Worm (Caenorhabditis elegans) whole organism, late embryonic: ENCODE data around the gene crh-2.

Experiments
- C08G9.2 ChIP-seq: sonication (generic microtip); optimal IDR thresholded peaks from 2 replicates; lab custom pipeline; 2016; ENCODE audit warnings: mild to moderate bottlenecking, missing genetic modification characterization, moderate library complexity, missing compliant biosample characterization
- K09A11.1 ChIP-seq: sonication (generic microtip); optimal IDR thresholded peaks from 2 replicates; lab custom pipeline; 2017; ENCODE audit warnings: antibody characterized with exemption, mild to moderate bottlenecking, missing genetic modification characterization, missing compliant biosample characterization; ENCODE audit not compliant: insufficient read depth
- T23F11.4 ChIP-seq: fragments of 200-800 bp; sonication (Bioruptor generic); optimal IDR thresholded peaks from 2 replicates; lab custom pipeline; 2018; ENCODE audit warnings: mild to moderate bottlenecking, missing genetic modification characterization, missing compliant biosample characterization
- ama-1 ChIP-seq: fragments of 150-350 bp; optimal IDR thresholded peaks from 2 replicates; lab custom pipeline; 2014
- ceh-18 ChIP-seq: sonication (generic microtip); optimal IDR thresholded peaks from 2 replicates; lab custom pipeline; 2016; ENCODE audit warnings: missing genetic modification characterization, missing compliant biosample characterization
- ceh-2 ChIP-seq: sonication (generic microtip); optimal IDR thresholded peaks from 2 replicates; lab custom pipeline; 2016; ENCODE audit warnings: missing genotype, missing genetic modification characterization, missing compliant biosample characterization
- ceh-24 ChIP-seq: sonication (generic microtip); optimal IDR thresholded peaks from 2 replicates; lab custom pipeline; 2016; ENCODE audit warnings: mild to moderate bottlenecking, missing genetic modification characterization, missing compliant biosample characterization
- ceh-30 ChIP-seq: fragments of 150-350 bp; optimal IDR thresholded peaks from 2 replicates; lab custom pipeline; 2014; ENCODE audit warnings: missing biosample characterization, missing genetic modification characterization
- ceh-31 ChIP-seq: sonication (generic microtip); optimal IDR thresholded peaks from 2 replicates; lab custom pipeline; 2016; ENCODE audit warnings: missing genetic modification characterization, missing compliant biosample characterization
- ceh-34 ChIP-seq: sonication (generic microtip); optimal IDR thresholded peaks from 2 replicates; lab custom pipeline; 2016; ENCODE audit warnings: mild to moderate bottlenecking, missing genetic modification characterization, missing compliant biosample characterization
- ceh-6 ChIP-seq: fragments of 200-800 bp; sonication (Bioruptor generic); optimal IDR thresholded peaks from 2 replicates; lab custom pipeline; 2018; ENCODE audit warnings: mild to moderate bottlenecking, missing genetic modification characterization, missing compliant biosample characterization
- ceh-9 ChIP-seq: sonication (generic microtip); optimal IDR thresholded peaks from 2 replicates; lab custom pipeline; 2016; ENCODE audit warnings: mild to moderate bottlenecking, missing genetic modification characterization, inconsistent platforms, missing compliant biosample characterization
- ets-4 ChIP-seq: sonication (generic microtip); optimal IDR thresholded peaks from 2 replicates; lab custom pipeline; 2016; ENCODE audit warnings: missing genetic modification characterization, missing compliant biosample characterization
- eyg-1 ChIP-seq: sonication (generic microtip); optimal IDR thresholded peaks from 2 replicates; lab custom pipeline; 2016; ENCODE audit warnings: missing genotype, missing genetic modification characterization, missing compliant biosample characterization
- fax-1 ChIP-seq: sonication (generic microtip); optimal IDR thresholded peaks from 2 replicates; lab custom pipeline; 2016; ENCODE audit warnings: missing genotype, missing genetic modification characterization, missing compliant biosample characterization
- fkh-10 ChIP-seq: fragments of 150-350 bp; optimal IDR thresholded peaks from 2 replicates; lab custom pipeline; 2014; ENCODE audit warnings: missing biosample characterization, missing genetic modification reagents, missing genetic modification characterization
- fkh-6 ChIP-seq: sonication (generic microtip); optimal IDR thresholded peaks from 2 replicates; lab custom pipeline; 2016; ENCODE audit warnings: missing genetic modification characterization, missing compliant biosample characterization
- hlh-6 ChIP-seq: sonication (generic microtip); optimal IDR thresholded peaks from 2 replicates; lab custom pipeline; 2016; ENCODE audit warnings: missing genotype, missing genetic modification characterization, missing compliant biosample characterization
- lim-6 ChIP-seq: sonication (generic microtip); optimal IDR thresholded peaks from 2 replicates; lab custom pipeline; 2016; ENCODE audit warnings: missing genetic modification characterization, missing compliant biosample characterization
- madf-2 ChIP-seq: sonication (generic microtip); optimal IDR thresholded peaks from 2 replicates; lab custom pipeline; 2017; ENCODE audit warnings: missing genetic modification characterization, missing compliant biosample characterization
- mec-3 ChIP-seq: sonication (generic microtip); optimal IDR thresholded peaks from 2 replicates; lab custom pipeline; 2016; ENCODE audit warnings: borderline replicate concordance, missing genetic modification characterization, missing compliant biosample characterization
- nfya-1 ChIP-seq: sonication (generic microtip); optimal IDR thresholded peaks from 2 replicates; lab custom pipeline; 2017; ENCODE audit warnings: missing genetic modification characterization, mild to moderate bottlenecking, missing compliant biosample characterization, antibody characterized with exemption, moderate library complexity
- nhr-11 ChIP-seq: fragments of 150-350 bp; optimal IDR thresholded peaks from 2 replicates; lab custom pipeline; 2014; ENCODE audit warnings: missing biosample characterization, missing genetic modification characterization
- npax-4 ChIP-seq: sonication (generic microtip); optimal IDR thresholded peaks from 2 replicates; lab custom pipeline; 2016; ENCODE audit warnings: missing genetic modification characterization, missing compliant biosample characterization
- pax-1 ChIP-seq: fragments of 150-350 bp; optimal IDR thresholded peaks from 2 replicates; lab custom pipeline; 2014; ENCODE audit warnings: missing biosample characterization, missing genetic modification characterization
- pha-2 ChIP-seq: sonication (generic microtip); optimal IDR thresholded peaks from 2 replicates; lab custom pipeline; 2017; ENCODE audit warnings: mild to moderate bottlenecking, missing genetic modification characterization, missing compliant biosample characterization
- pha-4 ChIP-seq: fragments of 150-350 bp; optimal IDR thresholded peaks from 2 replicates; lab custom pipeline; 2018; ENCODE audit warnings: missing biosample characterization, missing genetic modification reagents, missing genetic modification characterization
- rnt-1 ChIP-seq: sonication (generic microtip); optimal IDR thresholded peaks from 2 replicates; lab custom pipeline; 2016; ENCODE audit warnings: missing genetic modification characterization, missing compliant biosample characterization
- sdc-2 ChIP-seq: sonication (generic microtip); optimal IDR thresholded peaks from 2 replicates; lab custom pipeline; 2016; ENCODE audit warnings: missing genotype, missing genetic modification characterization, missing compliant biosample characterization
- sox-4 ChIP-seq: sonication (generic microtip); optimal IDR thresholded peaks from 2 replicates; lab custom pipeline; 2017; ENCODE audit warnings: mild to moderate bottlenecking, missing genetic modification characterization, inconsistent platforms, missing compliant biosample characterization
- tbx-2 ChIP-seq: sonication (generic microtip); optimal IDR thresholded peaks from 2 replicates; lab custom pipeline; 2016; ENCODE audit warnings: missing genetic modification characterization, missing compliant biosample characterization
- tbx-7 ChIP-seq: sonication (generic microtip); optimal IDR thresholded peaks from 2 replicates; lab custom pipeline; 2016; ENCODE audit warnings: missing genotype, missing genetic modification characterization, missing compliant biosample characterization
- unc-55 ChIP-seq: sonication (generic microtip); optimal IDR thresholded peaks from 2 replicates; lab custom pipeline; 2017; ENCODE audit warnings: missing biosample characterization, missing genetic modification reagents, missing genetic modification characterization
- unc-86 ChIP-seq: sonication (generic microtip); optimal IDR thresholded peaks from 2 replicates; lab custom pipeline; 2016; ENCODE audit warnings: missing genetic modification characterization, missing compliant biosample characterization
- zip-5 ChIP-seq: sonication (generic microtip); optimal IDR thresholded peaks from 2 replicates; lab custom pipeline; 2016; ENCODE audit warnings: missing genetic modification characterization, missing compliant biosample characterization
- ztf-16 ChIP-seq: sonication (generic microtip); optimal IDR thresholded peaks from 2 replicates; lab custom pipeline; 2017; ENCODE audit warnings: missing genetic modification characterization, missing compliant biosample characterization

The crh-2 gene

ce11 chrII:5222830-5223229, 35.5 kb upstream of the crh-2 start:
- TF ChIP-seq rnt-1 (tag; lab: Kevin White, UChicago) (peak; percentile 21), nfya-1 (tag; lab: Kevin White, UChicago) (peak; percentile 26), ceh-18 (tag; lab: Kevin White, UChicago) (peak; percentile 0), unc-55 (peak; percentile 77), eyg-1 (tag; lab: Kevin White, UChicago) (no peak)

DNA sequence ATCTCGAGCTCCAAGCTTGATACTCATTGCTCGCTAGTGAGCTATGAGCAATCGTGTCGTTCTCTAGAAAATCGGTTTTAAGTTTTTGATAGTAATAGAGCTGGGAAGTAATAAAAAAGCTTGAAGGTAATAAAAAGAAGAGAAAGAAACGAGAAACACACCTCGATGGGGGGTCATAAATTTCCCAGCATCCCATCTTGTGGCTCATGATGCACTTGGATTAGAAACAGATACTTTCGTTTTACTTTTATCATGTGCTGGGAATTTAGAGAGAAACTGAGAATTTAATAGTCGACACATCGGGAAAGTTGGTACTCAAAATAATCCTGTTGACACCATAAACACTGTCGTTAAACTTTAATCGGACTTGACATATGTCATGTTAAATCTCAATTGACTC, 33.3 kb upstream of the crh-2 start:
- TF ChIP-seq ceh-24 (tag; lab: Kevin White, UChicago) (no peak), sdc-2 (tag; lab: Kevin White, UChicago) (no peak), ceh-2 (tag; lab: Kevin White, UChicago) (no peak), ceh-6 (GFP tag; lab: Kevin White, UChicago) (no peak), ceh-31 (tag; lab: Kevin White, UChicago) (no peak), C08G9.2 (no peak), ceh-18 (tag; lab: Kevin White, UChicago) (no peak), sox-4 (no peak), fax-1 (no peak), zip-5 (tag; lab: Kevin White, UChicago) (no peak), ets-4 (tag; lab: Kevin White, UChicago) (no peak), T23F11.4 (GFP tag; lab: Kevin White, UChicago) (no peak), npax-4 (tag; lab: Kevin White, UChicago) (no peak)

DNA sequence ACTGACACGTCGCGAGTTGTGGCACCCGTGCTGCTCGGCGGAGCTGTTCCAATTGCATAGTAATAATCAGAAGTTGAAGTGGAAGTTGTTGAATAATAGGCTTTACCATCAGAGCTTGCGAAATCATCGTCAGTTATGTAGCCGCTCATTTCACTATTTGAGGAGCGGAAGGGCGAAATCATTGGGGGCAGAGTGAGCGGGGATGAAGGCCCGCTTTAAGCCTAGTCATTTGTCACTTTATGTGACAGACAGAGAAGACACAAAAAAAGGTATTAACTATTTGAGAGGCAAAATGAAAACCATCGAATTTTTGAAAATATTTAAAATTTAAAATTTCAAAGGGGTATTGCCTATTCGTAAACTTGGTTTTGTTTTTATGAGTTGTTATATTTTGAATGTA, 31.0 kb upstream of the crh-2 start:
- TF ChIP-seq unc-86 (tag; lab: Kevin White, UChicago) (no peak), ceh-31 (tag; lab: Kevin White, UChicago) (no peak), sdc-2 (tag; lab: Kevin White, UChicago) (no peak), nhr-11 (tag; lab: Kevin White, UChicago) (no peak), K09A11.1 (no peak), fkh-6 (tag; lab: Kevin White, UChicago) (no peak), fkh-10 (GFP tag; lab: Kevin White, UChicago) (no peak), madf-2 (tag; lab: Kevin White, UChicago) (no peak), eyg-1 (tag; lab: Kevin White, UChicago) (no peak), ceh-18 (tag; lab: Kevin White, UChicago) (no peak), sox-4 (no peak), ceh-24 (tag; lab: Kevin White, UChicago) (no peak), ama-1 (lab: Kevin White, UChicago) (no peak), tbx-2 (no peak), pha-4 (no peak), ceh-9 (tag; lab: Kevin White, UChicago) (no peak), mec-3 (tag; lab: Kevin White, UChicago) (no peak), ceh-6 (GFP tag; lab: Kevin White, UChicago) (no peak)

DNA sequence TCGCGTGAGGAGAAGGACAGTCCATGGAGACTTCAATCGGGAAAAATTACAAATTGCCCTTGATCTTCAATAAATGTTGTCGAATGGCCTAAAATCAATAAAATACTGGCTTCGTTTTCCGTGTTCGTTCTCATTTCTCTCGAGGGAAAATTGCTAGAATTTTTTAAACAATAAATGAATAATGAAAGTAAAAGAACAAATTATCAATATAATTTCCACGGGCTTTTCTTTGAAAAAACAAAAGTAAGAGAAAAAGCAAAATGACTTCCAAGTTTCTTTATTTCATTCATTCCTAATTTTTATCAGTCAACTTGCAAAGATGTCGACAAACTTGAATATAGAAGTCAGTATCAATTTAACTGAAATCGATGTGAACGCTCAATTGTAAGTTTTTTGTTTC, 25.3 kb upstream of the crh-2 start, which contains the start of gene C34F11.1:
C34F11.1 (plus strand) TSS at position 301 of the 400 bp plus-strand sequence.
- TF ChIP-seq fkh-6 (tag; lab: Kevin White, UChicago) (no peak), tbx-7 (no peak), pha-2 (no peak), pax-1 (tag; lab: Kevin White, UChicago) (no peak), ama-1 (lab: Kevin White, UChicago) (no peak), ceh-9 (tag; lab: Kevin White, UChicago) (no peak), T23F11.4 (GFP tag; lab: Kevin White, UChicago) (no peak), ztf-16 (tag; lab: Kevin White, UChicago) (no peak), ceh-34 (tag; lab: Kevin White, UChicago) (no peak), lim-6 (tag; lab: Kevin White, UChicago) (no peak), hlh-6 (tag; lab: Kevin White, UChicago) (no peak), ceh-18 (tag; lab: Kevin White, UChicago) (no peak), fkh-10 (GFP tag; lab: Kevin White, UChicago) (no peak), ceh-30 (no peak)
- TF ChIP-seq, all 69 proteins: peak for 0
